Fruit fly (Drosophila melanogaster) whole organism, pupa: ENCODE data around the gene CG9150.

Experiments
- CG10348 ChIP-seq: fragments of 200-800 bp; sonication (Bioruptor generic); IDR thresholded peaks from 2 replicates; pipeline ENCODE4 v1.3.6; 2022; ENCODE audit warnings: missing biosample characterization, missing genetic modification characterization
- CG12605 ChIP-seq: fragments of 200-800 bp; sonication (Bioruptor generic); IDR thresholded peaks from 2 replicates; pipeline ENCODE4 v1.3.6; 2022; ENCODE audit warnings: missing biosample characterization, missing genetic modification characterization
- CG13204 ChIP-seq: fragments of 200-800 bp; sonication (Bioruptor generic); optimal IDR thresholded peaks from 2 replicates; lab custom pipeline; 2018; ENCODE audit warnings: missing biosample characterization, mild to moderate bottlenecking, missing genetic modification characterization, moderate library complexity
- CG14655 ChIP-seq: fragments of 200-800 bp; sonication (Bioruptor generic); optimal IDR thresholded peaks from 3 replicates; lab custom pipeline; 2017; ENCODE audit warnings: mild to moderate bottlenecking, missing biosample characterization, missing genetic modification reagents, missing genetic modification characterization
- CG15710 ChIP-seq: fragments of 200-800 bp; sonication (Bioruptor generic); optimal IDR thresholded peaks from 2 replicates; lab custom pipeline; 2018; ENCODE audit warnings: missing biosample characterization, mild to moderate bottlenecking, missing genetic modification characterization, moderate library complexity
- CG17806 ChIP-seq: fragments of 200-800 bp; sonication (Bioruptor generic); optimal IDR thresholded peaks from 2 replicates; lab custom pipeline; 2018; ENCODE audit warnings: missing biosample characterization, mild to moderate bottlenecking, missing genetic modification characterization, moderate library complexity
- CG32121 ChIP-seq: fragments of 200-800 bp; sonication (Bioruptor generic); IDR thresholded peaks from 2 replicates; pipeline ENCODE4 v1.3.6; 2022; ENCODE audit warnings: missing biosample characterization, missing genetic modification characterization
- CG34367 ChIP-seq: fragments of 200-800 bp; sonication (Bioruptor generic); optimal IDR thresholded peaks from 2 replicates; lab custom pipeline; 2018; ENCODE audit warnings: missing biosample characterization, mild to moderate bottlenecking, missing genetic modification characterization
- CG4496 ChIP-seq: fragments of 200-800 bp; sonication (Bioruptor generic); IDR thresholded peaks from 3 replicates; pipeline ENCODE4 v1.3.6; 2022; ENCODE audit warnings: missing biosample characterization, missing genetic modification characterization
- CG8159 ChIP-seq: fragments of 200-800 bp; sonication (Bioruptor generic); optimal IDR thresholded peaks from 3 replicates; lab custom pipeline; 2018; ENCODE audit warnings: missing biosample characterization, mild to moderate bottlenecking, missing genetic modification characterization, moderate library complexity
- CG8301 ChIP-seq: fragments of 200-800 bp; sonication (Bioruptor generic); optimal IDR thresholded peaks from 2 replicates; lab custom pipeline; 2018; ENCODE audit warnings: missing biosample characterization, mild to moderate bottlenecking, missing genetic modification characterization
- CG9948 ChIP-seq: fragments of 200-800 bp; sonication (Bioruptor generic); optimal IDR thresholded peaks from 2 replicates; lab custom pipeline; 2018; ENCODE audit warnings: missing biosample characterization, mild to moderate bottlenecking, missing genetic modification characterization, moderate library complexity
- D1 ChIP-seq: fragments of 200-800 bp; sonication (Bioruptor generic); optimal IDR thresholded peaks from 2 replicates; lab custom pipeline; 2018; ENCODE audit warnings: missing biosample characterization, mild to moderate bottlenecking, missing genetic modification characterization, moderate library complexity
- EcR ChIP-seq: fragments of 200-800 bp; sonication (Bioruptor generic); optimal IDR thresholded peaks from 3 replicates; lab custom pipeline; 2019; ENCODE audit warnings: missing biosample characterization, missing genetic modification characterization, mild to moderate bottlenecking, moderate library complexity, missing genetic modification reagents
- Ets98B ChIP-seq: fragments of 200-800 bp; sonication (Bioruptor generic); IDR thresholded peaks from 2 replicates; pipeline ENCODE4 v1.3.6; 2022; ENCODE audit warnings: missing biosample characterization, missing genetic modification characterization
- Pif1A ChIP-seq: fragments of 200-800 bp; sonication (Bioruptor generic); optimal IDR thresholded peaks from 3 replicates; lab custom pipeline; 2016; ENCODE audit warnings: missing biosample characterization, missing genetic modification characterization
- Pif1B ChIP-seq: fragments of 200-800 bp; sonication (Bioruptor generic); optimal IDR thresholded peaks from 3 replicates; lab custom pipeline; 2016; ENCODE audit warnings: missing biosample characterization, missing genetic modification characterization
- Snoo ChIP-seq: fragments of 200-800 bp; sonication (Bioruptor generic); optimal IDR thresholded peaks from 3 replicates; lab custom pipeline; 2017; ENCODE audit warnings: missing biosample characterization, mild to moderate bottlenecking, missing genetic modification characterization, inconsistent platforms
- fd96Ca ChIP-seq: fragments of 200-800 bp; sonication (Bioruptor generic); IDR thresholded peaks from 3 replicates; pipeline ENCODE4 v1.3.6; 2022; ENCODE audit warnings: missing biosample characterization, missing genetic modification characterization
- gl ChIP-seq: fragments of 200-800 bp; sonication (Bioruptor generic); optimal IDR thresholded peaks from 2 replicates; lab custom pipeline; 2018; ENCODE audit warnings: missing biosample characterization, mild to moderate bottlenecking, missing genetic modification characterization
- rn ChIP-seq: fragments of 200-800 bp; sonication (Bioruptor generic); IDR thresholded peaks from 2 replicates; pipeline ENCODE4 v1.3.6; 2022; ENCODE audit warnings: missing biosample characterization, missing genetic modification characterization

The CG9150 gene

dm6 chr2L:6035155-6035554 lies 33.2 kb downstream of the CG9150 start:
- TF ChIP-seq CG4496 (GFP tag; lab: Robert Waterston, UW) = no peak
- TF ChIP-seq CG10348 = no peak
- TF ChIP-seq CG9948 (tag; lab: Kevin White, UChicago) = no peak
- TF ChIP-seq CG8159 (tag; lab: Kevin White, UChicago) = no peak
- no peak for TF ChIP-seq CG34367 (tag; lab: Kevin White, UChicago)
- TF ChIP-seq Pif1A (GFP tag; lab: Kevin White, UChicago) = no peak
- no peak for TF ChIP-seq CG13204 (GFP tag; lab: Kevin White, UChicago)
- TF ChIP-seq CG14655 (GFP tag; lab: Kevin White, UChicago) = no peak
- no peak for TF ChIP-seq CG12605 (GFP tag; lab: Robert Waterston, UW)
- no peak for TF ChIP-seq fd96Ca (GFP tag; lab: Robert Waterston, UW)
- TF ChIP-seq gl (tag; lab: Kevin White, UChicago) = no peak
- no peak for TF ChIP-seq rn (GFP tag; lab: Robert Waterston, UW)
- TF ChIP-seq CG15710 (tag; lab: Kevin White, UChicago) = no peak
- no peak for TF ChIP-seq Pif1B (GFP tag; lab: Kevin White, UChicago)
- TF ChIP-seq Ets98B (GFP tag; lab: Robert Waterston, UW) = no peak
- no peak for TF ChIP-seq CG32121 (GFP tag; lab: Robert Waterston, UW)

dm6 chr2L:6034344-6034743 lies 34.0 kb downstream of the CG9150 start, which contains the start of gene CG9109:
Gene CG9109 (minus strand): TSS chr2L:6034423.
- TF ChIP-seq Snoo (tag; lab: Kevin White, UChicago) = no peak
- TF ChIP-seq gl (tag; lab: Kevin White, UChicago) = no peak
- TF ChIP-seq CG34367 (tag; lab: Kevin White, UChicago) = no peak
- TF ChIP-seq CG12605 (GFP tag; lab: Robert Waterston, UW) = peak; percentile 40; the same call in 1 of the 2 replicates
- TF ChIP-seq CG32121 (GFP tag; lab: Robert Waterston, UW) = no peak
- TF ChIP-seq D1 (tag; lab: Kevin White, UChicago) = no peak
- TF ChIP-seq Ets98B (GFP tag; lab: Robert Waterston, UW) = no peak
- TF ChIP-seq CG9948 (tag; lab: Kevin White, UChicago) = no peak

dm6 chr2L:6031838-6032237 lies 36.6 kb downstream of the CG9150 start:
- TF ChIP-seq CG10348 (no peak), CG12605 (GFP tag; lab: Robert Waterston, UW) (no peak), D1 (tag; lab: Kevin White, UChicago) (no peak), CG17806 (tag; lab: Kevin White, UChicago) (peak; percentile 44), EcR (GFP tag; lab: Kevin White, UChicago) (peak; percentile 40), CG8159 (tag; lab: Kevin White, UChicago) (peak; percentile 69), CG9948 (tag; lab: Kevin White, UChicago) (peak; percentile 29), Ets98B (GFP tag; lab: Robert Waterston, UW) (peak; percentile 69), CG4496 (GFP tag; lab: Robert Waterston, UW) (peak; percentile 60; the same call in 1 of the 3 replicates), CG15710 (tag; lab: Kevin White, UChicago) (peak; percentile 56), rn (GFP tag; lab: Robert Waterston, UW) (no peak), CG8301 (tag; lab: Kevin White, UChicago) (no peak), CG34367 (tag; lab: Kevin White, UChicago) (peak; percentile 45), Pif1A (GFP tag; lab: Kevin White, UChicago) (no peak), fd96Ca (GFP tag; lab: Robert Waterston, UW) (peak; percentile 28; the same call in 1 of the 3 replicates), gl (tag; lab: Kevin White, UChicago) (no peak), CG14655 (GFP tag; lab: Kevin White, UChicago) (no peak), Snoo (tag; lab: Kevin White, UChicago) (no peak), CG13204 (GFP tag; lab: Kevin White, UChicago) (no peak), Pif1B (GFP tag; lab: Kevin White, UChicago) (no peak), CG32121 (GFP tag; lab: Robert Waterston, UW) (no peak)

dm6 chr2L:6028712-6029111 lies 39.7 kb downstream of the CG9150 start:
- TF ChIP-seq CG14655 (GFP tag; lab: Kevin White, UChicago) = no peak
- TF ChIP-seq CG13204 (GFP tag; lab: Kevin White, UChicago) = no peak
- no peak; the same call in 1 of the 2 replicates for TF ChIP-seq Ets98B (GFP tag; lab: Robert Waterston, UW)
- TF ChIP-seq Pif1A (GFP tag; lab: Kevin White, UChicago) = peak; percentile 6
- TF ChIP-seq CG34367 (tag; lab: Kevin White, UChicago) = peak; percentile 2
- TF ChIP-seq CG12605 (GFP tag; lab: Robert Waterston, UW) = peak; percentile 33; the same call in 1 of the 2 replicates
- no peak for TF ChIP-seq CG10348
- TF ChIP-seq CG15710 (tag; lab: Kevin White, UChicago) = no peak
- no peak for TF ChIP-seq CG9948 (tag; lab: Kevin White, UChicago)

dm6 chr2L:6024345-6024907 lies 44.0 kb downstream of the CG9150 start, which contains the start of gene CG9107:
Gene CG9107 (minus strand): TSS chr2L:6024539.
- TF ChIP-seq CG14655 (GFP tag; lab: Kevin White, UChicago) = no peak
- no peak for TF ChIP-seq CG13204 (GFP tag; lab: Kevin White, UChicago)
- no peak for TF ChIP-seq Ets98B (GFP tag; lab: Robert Waterston, UW)
- no peak for TF ChIP-seq CG34367 (tag; lab: Kevin White, UChicago)
- no peak for TF ChIP-seq CG17806 (tag; lab: Kevin White, UChicago)
- no peak for TF ChIP-seq CG32121 (GFP tag; lab: Robert Waterston, UW)
